Fruit fly (Drosophila melanogaster): Measurements from ENCODE around the gene Fuca.

Gene Fuca

DNA sequence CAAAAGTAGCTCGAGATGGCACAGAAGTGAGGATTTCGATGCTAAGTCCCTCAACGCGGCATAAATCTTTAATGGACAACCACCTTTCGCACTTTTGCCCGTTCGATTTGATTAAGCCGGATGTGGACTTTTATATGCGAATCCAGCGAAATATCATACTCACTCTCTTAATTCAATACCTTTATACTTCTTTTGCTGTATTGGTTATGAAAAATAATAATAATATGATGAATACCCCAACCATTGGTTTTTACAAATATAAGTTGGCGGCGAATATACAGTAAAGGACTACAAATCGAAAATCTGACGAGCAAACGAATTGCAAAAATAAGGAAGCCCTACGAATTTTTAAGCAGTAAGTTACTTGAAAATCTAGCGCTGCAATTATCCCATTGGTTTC is 49.5 kb downstream of the Fuca start, which contains the start of gene Vha16-3:
Gene Vha16-3 (plus strand): TSS at position 301 of the 400 bp plus-strand sequence.
- TF ChIP-seq nau (GFP tag; optimal IDR thresholded peaks at IDR 0.05) = no peak
- TF ChIP-seq ase (GFP tag; IDR thresholded peaks at IDR 0.05) = no peak
- TF ChIP-seq oc (tag; optimal IDR thresholded peaks at IDR 0.05) = no peak
- TF ChIP-seq CG31388 (GFP tag; optimal IDR thresholded peaks at IDR 0.05) = no peak
- no peak for TF ChIP-seq CG33557 (GFP tag; optimal IDR thresholded peaks at IDR 0.05)
- TF ChIP-seq Ravus (GFP tag; IDR thresholded peaks at IDR 0.05) = no peak
- TF ChIP-seq CG6654 (GFP tag; optimal IDR thresholded peaks at IDR 0.05) = no peak
- TF ChIP-seq CG12769 (tag; optimal IDR thresholded peaks at IDR 0.05) = no peak
- no peak for TF ChIP-seq CG1233 (GFP tag; optimal IDR thresholded peaks at IDR 0.05)
- TF ChIP-seq B-H1 (GFP tag; IDR thresholded peaks at IDR 0.05) = no peak
- no peak for TF ChIP-seq Bteb2 (GFP tag; optimal IDR thresholded peaks at IDR 0.05)

DNA sequence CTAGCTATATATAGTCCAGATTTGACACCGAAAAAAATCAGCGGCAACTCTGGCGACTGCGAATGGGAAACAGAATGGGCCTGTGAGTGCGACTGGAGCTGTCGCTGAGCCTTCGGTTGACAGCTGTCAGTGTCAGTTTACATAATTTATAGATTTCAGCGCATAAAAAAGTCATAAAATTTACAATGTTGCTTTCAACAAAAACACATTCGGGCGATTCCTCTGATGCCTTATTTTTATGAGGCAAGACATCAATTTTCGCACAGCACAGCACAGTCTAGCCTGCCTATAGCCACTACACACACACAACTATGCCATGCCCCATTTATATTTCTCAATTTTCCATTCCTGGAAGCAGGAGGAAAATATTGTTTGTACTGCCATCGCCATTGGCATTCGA is 50.1 kb downstream of the Fuca start:
- TF ChIP-seq nmo (GFP tag; optimal IDR thresholded peaks at IDR 0.05) (no peak), CG8089 (GFP tag; optimal IDR thresholded peaks at IDR 0.05) (no peak), Abd-B (GFP tag; optimal IDR thresholded peaks at IDR 0.05) (peak; percentile 6), sens (GFP tag) (peak; percentile 33), CG6791 (GFP tag; IDR thresholded peaks at IDR 0.05; ENCODE audit: partially characterized antibody) (no peak), Hand (GFP tag; optimal IDR thresholded peaks at IDR 0.05) (no peak), Side (GFP tag; optimal IDR thresholded peaks at IDR 0.05) (no peak), org-1 (GFP tag; optimal IDR thresholded peaks at IDR 0.05) (no peak), CG17912 (GFP tag; optimal IDR thresholded peaks at IDR 0.05) (no peak), Asciz (GFP tag; optimal IDR thresholded peaks at IDR 0.05) (no peak), CG11456 (GFP tag; IDR thresholded peaks at IDR 0.05) (no peak), H2.0 (GFP tag; IDR thresholded peaks at IDR 0.05) (no peak), Med (GFP tag) (peak; percentile 28), da (GFP tag; optimal IDR thresholded peaks at IDR 0.05) (no peak), prd (optimal IDR thresholded peaks at IDR 0.05) (no peak), prd (GFP tag; IDR thresholded peaks at IDR 0.05) (peak; percentile 17; the same call in 1 of the 3 replicates), grau (tag; optimal IDR thresholded peaks at IDR 0.05) (peak; percentile 28), Neu2 (GFP tag; optimal IDR thresholded peaks at IDR 0.05; ENCODE audit: borderline replicate concordance) (no peak), Meics (GFP tag; optimal IDR thresholded peaks at IDR 0.05) (no peak), amos (GFP tag; IDR thresholded peaks at IDR 0.05; ENCODE audit: partially characterized antibody) (no peak), bcd (GFP tag; optimal IDR thresholded peaks at IDR 0.05) (no peak), kni (GFP tag; optimal IDR thresholded peaks at IDR 0.05) (no peak), CG31388 (GFP tag; optimal IDR thresholded peaks at IDR 0.05) (no peak)
